Worm (Caenorhabditis elegans) whole organism, L3 larva: ENCODE data around the gene E02A10.4.
A peak's percentile ranks its signal among the peaks of the same experiment; 100 is the strongest.

ENCODE experiments used
- aly-2 ChIP-seq: fragments of 150-350 bp; optimal IDR thresholded peaks from 2 replicates; lab custom pipeline; 2014; ENCODE audit warnings: missing biosample characterization, missing genetic modification characterization
- ama-1 ChIP-seq: fragments of 150-350 bp; optimal IDR thresholded peaks from 2 replicates; lab custom pipeline; 2018
- egl-27 ChIP-seq: sonication (generic microtip); optimal IDR thresholded peaks from 4 replicates; lab custom pipeline; 2017; ENCODE audit warnings: missing biosample characterization, missing genetic modification reagents, missing genetic modification characterization
- lin-15B ChIP-seq: fragments of 150-350 bp; optimal IDR thresholded peaks from 2 replicates; lab custom pipeline; 2014; ENCODE audit warnings: missing biosample characterization, missing genetic modification characterization
- nfya-1 ChIP-seq: sonication (generic microtip); optimal IDR thresholded peaks from 2 replicates; lab custom pipeline; 2017; ENCODE audit warnings: missing genetic modification characterization, mild to moderate bottlenecking, missing compliant biosample characterization, antibody characterized with exemption, moderate library complexity; ENCODE audit not compliant: insufficient read depth
- nhr-23 ChIP-seq: fragments of 150-350 bp; optimal IDR thresholded peaks from 2 replicates; lab custom pipeline; 2014; ENCODE audit warnings: missing biosample characterization, missing genetic modification reagents, missing genetic modification characterization
- nhr-25 ChIP-seq: sonication (generic microtip); optimal IDR thresholded peaks from 2 replicates; lab custom pipeline; 2017; ENCODE audit warnings: missing biosample characterization, missing genetic modification characterization
- nhr-76 ChIP-seq: fragments of 150-350 bp; sonication (generic microtip); optimal IDR thresholded peaks from 5 replicates; lab custom pipeline; 2014; ENCODE audit warnings: missing biosample characterization, missing genetic modification characterization
- nhr-77 ChIP-seq: fragments of 150-350 bp; optimal IDR thresholded peaks from 2 replicates; lab custom pipeline; 2014; ENCODE audit warnings: missing biosample characterization, missing genetic modification characterization
- snpc-4 ChIP-seq: fragments of 150-350 bp; optimal IDR thresholded peaks from 2 replicates; lab custom pipeline; 2014; ENCODE audit warnings: missing biosample characterization, missing genetic modification characterization
- unc-39 ChIP-seq: sonication (generic microtip); optimal IDR thresholded peaks from 4 replicates; lab custom pipeline; 2017; ENCODE audit warnings: missing biosample characterization, missing genetic modification characterization

DNA sequence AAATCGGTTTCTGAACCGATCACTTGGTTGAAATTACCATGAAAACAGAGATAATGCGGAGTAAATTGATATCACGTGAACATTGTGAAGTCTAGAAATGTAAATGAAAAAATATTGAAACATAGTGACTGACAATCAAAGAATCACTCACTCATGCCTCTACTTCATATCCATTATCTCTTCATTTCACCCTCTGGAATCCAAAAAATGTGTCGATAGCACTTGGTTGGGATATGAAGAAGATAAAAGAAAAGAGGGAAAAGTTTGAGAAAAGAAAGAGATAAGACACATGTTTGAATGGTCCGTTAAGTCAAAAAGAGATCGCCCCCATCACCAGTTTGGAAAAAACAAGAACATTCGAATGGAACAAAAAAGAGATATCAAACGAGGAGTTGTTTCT lies 50.0 kb downstream of the E02A10.4 start:
- TF ChIP-seq snpc-4 (tag; lab: Kevin White, UChicago) (no peak), nhr-23 (tag; lab: Kevin White, UChicago) (no peak), ama-1 (lab: Kevin White, UChicago) (no peak), nhr-77 (tag; lab: Kevin White, UChicago) (no peak), lin-15B (tag; lab: Kevin White, UChicago) (no peak), nhr-76 (tag; lab: Kevin White, UChicago) (no peak), nhr-25 (no peak), nfya-1 (tag; lab: Kevin White, UChicago) (peak; percentile 20), aly-2 (tag; lab: Kevin White, UChicago) (no peak), egl-27 (no peak), unc-39 (tag; lab: Kevin White, UChicago) (no peak)
